Worm (Caenorhabditis elegans): ENCODE results near the gene unc-77.
A peak's percentile ranks its signal among the peaks of the same experiment; 100 is the strongest.

Gene unc-77

DNA sequence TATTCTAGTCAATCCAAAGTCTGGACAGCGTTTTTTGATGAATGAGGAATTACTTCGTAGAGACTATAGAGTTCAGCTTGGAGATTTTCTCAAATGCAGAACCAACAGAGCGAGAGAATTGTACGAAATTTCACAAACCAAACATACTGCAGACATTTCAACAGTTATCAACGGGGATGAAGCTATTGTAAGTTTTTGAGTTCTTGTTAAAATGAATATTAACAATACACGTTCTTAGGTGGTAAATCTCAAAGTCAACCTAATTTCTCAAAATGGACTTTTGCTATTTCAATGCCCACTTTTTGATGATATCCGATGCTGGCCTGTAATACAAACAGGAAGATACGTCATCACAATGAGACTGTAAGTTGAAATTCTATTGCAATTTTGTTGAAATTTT, 33.8 kb upstream of the unc-77 start:
- TF ChIP-seq flt-1 (GFP tag; IDR thresholded peaks at IDR 0.05) (no peak), sea-1 (GFP tag; conservative IDR thresholded peaks at IDR 0.05) (no peak), tbx-37 (GFP tag; conservative IDR thresholded peaks at IDR 0.05) (no peak), F13C5.2 (tag; optimal IDR thresholded peaks at IDR 0.05) (no peak), ceh-13 (GFP tag; optimal IDR thresholded peaks at IDR 0.05) (no peak), scrt-1 (GFP tag; IDR thresholded peaks at IDR 0.05) (no peak), pes-1 (GFP tag; IDR thresholded peaks at IDR 0.05) (no peak), ceh-36 (tag; optimal IDR thresholded peaks at IDR 0.05) (no peak), ama-1 (optimal IDR thresholded peaks at IDR 0.05) (no peak), tra-4 (tag; optimal IDR thresholded peaks at IDR 0.05) (no peak), B0310.2 (tag; optimal IDR thresholded peaks at IDR 0.05) (no peak), aly-1 (tag; optimal IDR thresholded peaks at IDR 0.05) (no peak)

DNA sequence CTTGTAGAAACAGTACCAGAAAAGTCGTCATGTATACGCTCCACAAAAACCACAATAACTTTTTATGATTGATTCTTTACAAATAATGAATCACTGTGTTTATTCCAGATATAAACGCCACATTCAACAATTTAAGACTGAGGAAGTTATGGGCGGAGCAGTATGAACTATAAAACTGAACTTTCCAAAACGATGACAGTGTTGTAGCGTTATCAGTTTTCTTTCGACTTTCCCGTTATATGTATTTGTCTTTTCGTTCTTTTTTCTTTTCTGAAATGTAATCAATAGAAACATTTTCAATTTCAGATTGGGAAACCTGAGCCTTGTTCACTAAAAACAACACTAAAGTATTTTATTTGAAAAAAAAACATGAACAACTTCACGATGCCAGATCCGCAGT, 33.4 kb upstream of the unc-77 start, which contains the start of gene C49A9.9:
Gene C49A9.9, plus strand, starts transcription at position 307 of the 400 bp plus-strand sequence.
- TF ChIP-seq B0310.2 (tag; optimal IDR thresholded peaks at IDR 0.05) (no peak), hmg-4 (GFP tag; optimal IDR thresholded peaks at IDR 0.05) (no peak), tbx-37 (GFP tag; conservative IDR thresholded peaks at IDR 0.05) (no peak), F13C5.2 (tag; optimal IDR thresholded peaks at IDR 0.05) (no peak), aly-1 (tag; optimal IDR thresholded peaks at IDR 0.05) (no peak), pes-1 (GFP tag; IDR thresholded peaks at IDR 0.05) (no peak), sea-1 (GFP tag; conservative IDR thresholded peaks at IDR 0.05) (no peak), ceh-13 (GFP tag; optimal IDR thresholded peaks at IDR 0.05) (no peak), ceh-36 (tag; optimal IDR thresholded peaks at IDR 0.05) (no peak)

DNA sequence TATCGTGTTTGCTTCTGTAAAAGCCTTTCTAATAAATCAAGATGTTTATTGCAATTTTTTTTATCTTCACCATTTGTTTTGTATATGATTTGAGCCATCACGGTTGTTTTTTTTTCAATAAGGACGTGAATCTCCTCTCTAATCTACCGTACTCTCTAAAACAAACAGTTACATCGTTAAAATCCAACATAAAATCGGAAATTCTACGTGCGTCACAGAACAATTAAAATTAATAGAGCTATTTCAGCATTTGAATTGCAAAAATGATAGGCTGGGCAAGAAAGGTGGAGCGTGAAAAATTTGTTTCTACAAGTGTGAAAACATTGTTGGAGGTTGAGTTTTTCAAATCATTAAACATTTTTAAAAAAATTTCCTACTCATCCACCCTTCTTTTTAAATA, 29.7 kb upstream of the unc-77 start, which contains the start of gene C49A9.5:
Gene C49A9.5, plus strand, starts transcription at position 271 of the 400 bp plus-strand sequence.
- TF ChIP-seq pes-1 (GFP tag; IDR thresholded peaks at IDR 0.05) (no peak), hmbx-1 (tag; optimal IDR thresholded peaks at IDR 0.05) (no peak), aly-1 (tag; optimal IDR thresholded peaks at IDR 0.05) (no peak), ets-7 (tag; optimal IDR thresholded peaks at IDR 0.05) (no peak), tra-4 (tag; optimal IDR thresholded peaks at IDR 0.05) (no peak), sea-1 (GFP tag; conservative IDR thresholded peaks at IDR 0.05) (no peak), ceh-36 (tag; optimal IDR thresholded peaks at IDR 0.05) (no peak), ceh-13 (GFP tag; optimal IDR thresholded peaks at IDR 0.05) (no peak), hmg-4 (GFP tag; optimal IDR thresholded peaks at IDR 0.05) (no peak), hnd-1 (tag; optimal IDR thresholded peaks at IDR 0.05) (no peak)

DNA sequence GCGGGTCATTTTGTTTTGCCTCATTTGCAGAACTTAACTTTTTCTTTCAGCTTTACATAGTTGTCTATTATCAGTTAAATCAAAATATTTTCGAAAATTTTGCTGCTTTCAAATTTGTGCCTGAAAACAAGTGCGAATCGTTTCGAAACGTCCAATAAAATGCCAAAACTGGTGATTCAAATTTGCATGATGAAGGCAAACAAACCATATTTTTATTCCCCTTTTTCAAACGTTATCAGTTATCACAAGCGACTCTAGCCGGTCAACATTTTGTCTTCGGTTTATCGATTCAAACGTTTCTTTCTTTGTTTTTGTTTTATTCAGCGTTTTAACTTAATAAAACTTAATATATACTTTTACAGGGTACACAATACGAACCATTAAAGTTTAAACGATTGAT, 26.9 kb upstream of the unc-77 start, which contains the start of the genes ugt-24 and C49A9.6:
Gene ugt-24, minus strand, starts transcription at position 147 of the 400 bp plus-strand sequence.
Gene C49A9.6, plus strand, starts transcription at position 363 of the 400 bp plus-strand sequence.
- TF ChIP-seq ceh-36 (tag; optimal IDR thresholded peaks at IDR 0.05) (no peak), ceh-13 (GFP tag; optimal IDR thresholded peaks at IDR 0.05) (no peak), tbx-37 (GFP tag; conservative IDR thresholded peaks at IDR 0.05) (no peak), hmg-4 (GFP tag; optimal IDR thresholded peaks at IDR 0.05) (no peak), hmbx-1 (tag; optimal IDR thresholded peaks at IDR 0.05) (no peak)

DNA sequence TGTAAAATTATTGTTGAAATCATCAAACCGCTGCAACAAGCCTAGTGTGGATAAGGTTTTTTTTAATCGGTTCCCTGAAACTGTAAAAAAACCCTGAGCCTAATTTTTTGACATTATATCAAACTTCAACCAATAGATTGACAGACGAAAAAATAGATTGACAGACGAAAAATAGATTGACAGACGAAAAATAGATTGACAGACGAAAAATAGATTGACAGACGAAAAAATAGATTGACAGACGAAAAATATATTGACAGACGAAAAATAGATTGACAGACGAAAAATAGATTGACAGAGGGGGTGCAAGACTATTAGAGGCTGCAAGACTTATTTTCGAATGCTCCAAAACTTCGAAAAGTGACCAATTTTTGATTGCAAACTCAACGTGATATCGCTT, 26.3 kb upstream of the unc-77 start:
- TF ChIP-seq tbx-37 (GFP tag; conservative IDR thresholded peaks at IDR 0.05), result peak; percentile 44; the same call in 1 of the 2 replicates
- TF ChIP-seq flt-1 (GFP tag; IDR thresholded peaks at IDR 0.05), result peak; percentile 62

DNA sequence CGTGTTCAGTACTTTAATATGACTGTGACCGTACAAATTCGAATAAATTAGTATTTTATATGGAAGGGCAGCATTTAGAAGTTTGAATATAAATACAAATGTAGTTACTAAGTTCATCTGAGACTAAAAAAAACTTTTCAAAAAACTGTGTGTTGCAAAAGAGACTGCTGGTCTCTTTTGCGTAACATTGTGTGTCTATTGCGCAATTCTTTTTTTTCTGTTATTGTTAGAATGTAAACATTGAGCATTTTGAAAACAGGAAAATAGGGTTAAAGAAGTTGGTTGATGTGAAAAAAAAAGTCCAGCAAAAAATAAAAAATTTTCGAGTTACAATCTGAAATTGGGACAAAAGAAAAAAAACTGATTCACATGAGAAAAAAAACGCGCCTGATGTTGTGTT, 25.7 kb upstream of the unc-77 start:
- TF ChIP-seq scrt-1 (GFP tag; IDR thresholded peaks at IDR 0.05) (no peak), ets-7 (tag; optimal IDR thresholded peaks at IDR 0.05) (no peak), tra-4 (tag; optimal IDR thresholded peaks at IDR 0.05) (no peak), flt-1 (GFP tag; IDR thresholded peaks at IDR 0.05) (no peak), B0310.2 (tag; optimal IDR thresholded peaks at IDR 0.05) (no peak), sea-1 (GFP tag; conservative IDR thresholded peaks at IDR 0.05) (no peak), hmbx-1 (tag; optimal IDR thresholded peaks at IDR 0.05) (no peak), hnd-1 (tag; optimal IDR thresholded peaks at IDR 0.05) (no peak), aly-1 (tag; optimal IDR thresholded peaks at IDR 0.05) (no peak), pes-1 (GFP tag; IDR thresholded peaks at IDR 0.05) (no peak), F13C5.2 (tag; optimal IDR thresholded peaks at IDR 0.05) (no peak)

DNA sequence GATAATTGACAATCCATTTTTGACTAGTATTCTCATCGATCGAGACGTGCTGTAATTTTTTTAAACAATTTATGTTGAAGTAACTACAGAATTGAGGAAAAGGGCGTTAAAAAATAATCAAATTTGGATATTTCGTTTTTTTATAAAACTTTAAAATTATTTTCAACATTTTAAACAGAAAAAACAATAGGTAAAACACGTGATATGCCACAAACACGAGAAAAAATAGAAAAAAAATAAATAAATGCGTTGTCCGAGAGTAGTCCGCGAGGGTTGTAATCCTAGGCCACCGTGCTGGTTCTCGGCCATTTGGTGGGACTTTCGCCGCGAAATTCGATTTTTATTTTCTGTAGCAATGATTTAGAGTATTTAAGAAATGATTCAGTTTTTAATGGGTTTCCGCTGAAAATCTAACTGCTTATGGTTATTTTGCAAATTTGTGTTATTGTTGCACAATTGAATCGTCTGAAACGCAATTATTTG, 22.7 kb upstream of the unc-77 start, which contains the start of gene C49A9.10:
Gene C49A9.10, minus strand, starts transcription at position 51 of the 483 bp plus-strand sequence.
- TF ChIP-seq flt-1 (GFP tag; IDR thresholded peaks at IDR 0.05), result peak; percentile 10; the same call in 1 of the 2 replicates
- peak; percentile 74; the same call in 1 of the 2 replicates for TF ChIP-seq pes-1 (GFP tag; IDR thresholded peaks at IDR 0.05)
- peak; percentile 35 for TF ChIP-seq F13C5.2 (tag; optimal IDR thresholded peaks at IDR 0.05)
- TF ChIP-seq ceh-36 (tag; optimal IDR thresholded peaks at IDR 0.05), result no peak
- no peak for TF ChIP-seq B0310.2 (tag; optimal IDR thresholded peaks at IDR 0.05)
- TF ChIP-seq sea-1 (GFP tag; conservative IDR thresholded peaks at IDR 0.05), result no peak
- no peak for TF ChIP-seq tbx-11 (GFP tag; IDR thresholded peaks at IDR 0.05)
- TF ChIP-seq tbx-37 (GFP tag; conservative IDR thresholded peaks at IDR 0.05), result peak; percentile 90
- TF ChIP-seq hmg-4 (GFP tag; optimal IDR thresholded peaks at IDR 0.05), result no peak
- 0 out of 2 replicates have a peak, but pooled peaks have one; percentile 23 for TF ChIP-seq scrt-1 (GFP tag; IDR thresholded peaks at IDR 0.05)

DNA sequence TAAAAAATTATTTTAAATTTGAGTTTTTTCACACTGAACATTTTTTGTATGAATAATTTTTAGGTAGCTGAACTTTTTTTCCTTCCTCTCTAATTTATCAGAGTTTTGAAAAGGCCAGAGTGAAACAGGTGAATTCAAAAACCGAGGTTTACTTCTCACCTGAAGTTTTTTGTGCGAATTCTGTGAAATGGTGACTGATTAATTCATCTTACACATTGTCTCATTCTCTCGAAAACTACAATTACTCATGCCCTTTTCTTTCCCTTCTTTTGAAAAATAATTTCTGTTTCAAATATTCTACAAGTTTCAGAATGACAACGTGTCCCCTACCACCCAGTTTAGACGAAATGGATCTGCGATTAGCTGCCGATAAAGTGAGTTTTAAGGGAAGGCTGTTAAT, 18.1 kb upstream of the unc-77 start, which contains the start of gene tkr-2:
Gene tkr-2, plus strand, starts transcription at position 301 of the 400 bp plus-strand sequence.
- TF ChIP-seq scrt-1 (GFP tag; IDR thresholded peaks at IDR 0.05) (no peak), tbx-37 (GFP tag; conservative IDR thresholded peaks at IDR 0.05) (no peak), ceh-13 (GFP tag; optimal IDR thresholded peaks at IDR 0.05) (no peak)
